Fruit fly (Drosophila melanogaster) whole organism, embryonic: ENCODE results near the gene ec.

Source experiments
- Awh ChIP-seq: fragments of 200-800 bp; sonication (Bioruptor generic); IDR thresholded peaks from 2 replicates; pipeline ENCODE4, ENCODE4 v1.3.6; 2022; ENCODE audit warnings: missing biosample characterization, missing genetic modification characterization
- Blimp-1 ChIP-seq: fragments of 200-800 bp; sonication (Bioruptor generic); optimal IDR thresholded peaks from 3 replicates; lab custom pipeline; 2018; ENCODE audit warnings: missing biosample characterization, missing genetic modification characterization, mild to moderate bottlenecking, moderate library complexity, missing genetic modification reagents
- CG10366 ChIP-seq: fragments of 200-800 bp; sonication (Bioruptor generic); IDR thresholded peaks from 2 replicates; pipeline ENCODE4 v1.3.6; 2022; ENCODE audit warnings: missing biosample characterization, missing genetic modification characterization
- CG12299 ChIP-seq: fragments of 200-800 bp; sonication (Bioruptor generic); optimal IDR thresholded peaks from 2 replicates; lab custom pipeline; 2018; ENCODE audit warnings: missing biosample characterization, mild to moderate bottlenecking, missing genetic modification characterization
- CG1233 ChIP-seq: fragments of 200-800 bp; sonication (Bioruptor generic); optimal IDR thresholded peaks from 4 replicates; lab custom pipeline; 2018; ENCODE audit warnings: missing biosample characterization, mild to moderate bottlenecking, missing genetic modification characterization
- CG12391 ChIP-seq: fragments of 200-800 bp; sonication (Bioruptor generic); optimal IDR thresholded peaks from 3 replicates; lab custom pipeline; 2018; ENCODE audit warnings: missing biosample characterization, mild to moderate bottlenecking, missing genetic modification characterization, moderate library complexity
- CG15011 ChIP-seq: fragments of 200-800 bp; sonication (Bioruptor generic); optimal IDR thresholded peaks from 3 replicates; lab custom pipeline; 2018; ENCODE audit warnings: missing biosample characterization, mild to moderate bottlenecking, missing genetic modification characterization
- CG15269 ChIP-seq: fragments of 200-800 bp; sonication (Bioruptor generic); optimal IDR thresholded peaks from 2 replicates; lab custom pipeline; 2018; ENCODE audit warnings: missing biosample characterization, mild to moderate bottlenecking, missing genetic modification characterization, moderate library complexity
- CG1529 ChIP-seq: fragments of 200-800 bp; sonication (Bioruptor generic); optimal IDR thresholded peaks from 3 replicates; lab custom pipeline; 2018; ENCODE audit warnings: missing biosample characterization, missing genetic modification characterization
- CG17385 ChIP-seq: fragments of 200-800 bp; sonication (Bioruptor generic); optimal IDR thresholded peaks from 3 replicates; lab custom pipeline; 2018; ENCODE audit warnings: missing biosample characterization, mild to moderate bottlenecking, missing genetic modification characterization
- CG18599 ChIP-seq: fragments of 200-800 bp; sonication (Bioruptor generic); optimal IDR thresholded peaks from 3 replicates; lab custom pipeline; 2017; ENCODE audit warnings: missing biosample characterization, missing genetic modification characterization, mild to moderate bottlenecking, moderate library complexity, missing genetic modification reagents
- CG2129 ChIP-seq: fragments of 200-800 bp; sonication (Bioruptor generic); IDR thresholded peaks from 2 replicates; pipeline ENCODE4 v1.3.6; 2022; ENCODE audit warnings: missing biosample characterization, missing genetic modification characterization; ENCODE audit not compliant: partially characterized antibody
- CG3407 ChIP-seq: fragments of 200-800 bp; sonication (Bioruptor generic); optimal IDR thresholded peaks from 2 replicates; lab custom pipeline; 2018; ENCODE audit warnings: missing biosample characterization, mild to moderate bottlenecking, missing genetic modification characterization
- CG4360 ChIP-seq: fragments of 200-800 bp; sonication (Bioruptor generic); IDR thresholded peaks from 2 replicates; pipeline ENCODE4 v1.3.6; 2022; ENCODE audit warnings: missing biosample characterization, missing genetic modification characterization
- CG4730 ChIP-seq: fragments of 200-800 bp; sonication (Bioruptor generic); IDR thresholded peaks from 2 replicates; pipeline ENCODE4 v1.3.6; 2022; ENCODE audit warnings: missing biosample characterization, missing genetic modification characterization
- CG7928 ChIP-seq: fragments of 200-800 bp; sonication (Bioruptor generic); optimal IDR thresholded peaks from 2 replicates; lab custom pipeline; 2017; ENCODE audit warnings: missing biosample characterization, mild to moderate bottlenecking, missing genetic modification characterization
- CG8089 ChIP-seq: fragments of 200-800 bp; sonication (Bioruptor generic); optimal IDR thresholded peaks from 3 replicates; lab custom pipeline; 2016; ENCODE audit warnings: missing biosample characterization, missing genetic modification characterization
- CG8290 ChIP-seq, 3 experiments: fragments of 200-800 bp; sonication (Bioruptor generic); optimal IDR thresholded peaks; 2 replicates each; lab custom pipeline; 2016 to 2019; ENCODE audit warnings: missing biosample characterization in 3 of 3, missing genetic modification characterization in 3 of 3, mild to moderate bottlenecking in 2 of 3, moderate library complexity in 1 of 3
- CG8924 ChIP-seq: fragments of 200-800 bp; optimal IDR thresholded peaks from 3 replicates; lab custom pipeline; 2019; ENCODE audit warnings: missing biosample characterization, mild to moderate bottlenecking, missing genetic modification characterization, moderate library complexity
- CG9797 ChIP-seq: fragments of 200-800 bp; sonication (Bioruptor generic); optimal IDR thresholded peaks from 3 replicates; lab custom pipeline; 2018; ENCODE audit warnings: missing biosample characterization, mild to moderate bottlenecking, missing genetic modification characterization
- CoRest ChIP-seq: fragments of 200-800 bp; sonication (Bioruptor generic); optimal IDR thresholded peaks from 3 replicates; lab custom pipeline; 2018; ENCODE audit warnings: missing biosample characterization, mild to moderate bottlenecking, missing genetic modification characterization, moderate library complexity
- Dip2 ChIP-seq: fragments of 200-800 bp; sonication (Bioruptor generic); IDR thresholded peaks from 2 replicates; pipeline ENCODE4 v1.3.6; 2022; ENCODE audit warnings: missing biosample characterization, missing genetic modification characterization
- Dll ChIP-seq: fragments of 200-800 bp; sonication (Bioruptor generic); IDR thresholded peaks from 4 replicates; pipeline ENCODE4 v1.3.6; 2022; ENCODE audit warnings: missing biosample characterization, missing genetic modification characterization; ENCODE audit not compliant: partially characterized antibody
- Drgx ChIP-seq: fragments of 200-800 bp; sonication (Bioruptor generic); IDR thresholded peaks from 2 replicates; pipeline ENCODE4 v1.3.6; 2022; ENCODE audit warnings: missing biosample characterization, missing genetic modification characterization
- H2.0 ChIP-seq: fragments of 200-800 bp; sonication (Bioruptor generic); IDR thresholded peaks from 2 replicates; pipeline ENCODE4 v1.3.6; 2022; ENCODE audit warnings: missing biosample characterization, missing genetic modification characterization
- HmgZ ChIP-seq: fragments of 200-800 bp; sonication (Bioruptor generic); optimal IDR thresholded peaks from 2 replicates; lab custom pipeline; 2018; ENCODE audit warnings: missing biosample characterization, mild to moderate bottlenecking, missing genetic modification characterization
- Hmr ChIP-seq: fragments of 200-800 bp; sonication (Bioruptor generic); optimal IDR thresholded peaks from 3 replicates; lab custom pipeline; 2017; ENCODE audit warnings: mild to moderate bottlenecking, missing biosample characterization, missing genetic modification reagents, missing genetic modification characterization
- Neu2 ChIP-seq: fragments of 200-800 bp; sonication (Bioruptor generic); optimal IDR thresholded peaks from 3 replicates; lab custom pipeline; 2016; ENCODE audit warnings: missing biosample characterization, missing genetic modification characterization, borderline replicate concordance
- Sin3A ChIP-seq: fragments of >200 bp; optimal IDR thresholded peaks from 2 replicates; lab custom pipeline; 2018
- Vsx1 ChIP-seq: fragments of 200-800 bp; sonication (Bioruptor generic); optimal IDR thresholded peaks from 2 replicates; lab custom pipeline; 2017; ENCODE audit warnings: missing biosample characterization, mild to moderate bottlenecking, missing genetic modification characterization, missing genetic modification reagents
- ci ChIP-seq: fragments of 200-800 bp; sonication (Bioruptor generic); IDR thresholded peaks from 3 replicates; pipeline ENCODE4 v1.3.6; 2022; ENCODE audit warnings: missing biosample characterization, missing genetic modification characterization
- dmrt99B ChIP-seq: fragments of 200-800 bp; sonication (Bioruptor generic); optimal IDR thresholded peaks from 2 replicates; lab custom pipeline; 2018; ENCODE audit warnings: missing biosample characterization, mild to moderate bottlenecking, missing genetic modification characterization, moderate library complexity
- dysf ChIP-seq: fragments of 200-800 bp; sonication (Bioruptor generic); IDR thresholded peaks from 3 replicates; pipeline ENCODE4 v1.3.6; 2022; ENCODE audit warnings: missing biosample characterization, missing genetic modification characterization
- exex ChIP-seq: fragments of 200-800 bp; sonication (Bioruptor generic); optimal IDR thresholded peaks from 4 replicates; lab custom pipeline; 2018; ENCODE audit warnings: missing biosample characterization, mild to moderate bottlenecking, missing genetic modification characterization, moderate library complexity
- gt ChIP-seq: fragments of 200-800 bp; sonication (Bioruptor generic); IDR thresholded peaks from 2 replicates; pipeline ENCODE4 v1.3.6; 2022; ENCODE audit warnings: missing biosample characterization, missing genetic modification characterization
- her ChIP-seq: fragments of 200-800 bp; sonication (Bioruptor generic); optimal IDR thresholded peaks from 2 replicates; lab custom pipeline; 2016; ENCODE audit warnings: missing biosample characterization, missing genetic modification characterization
- inv ChIP-seq: fragments of 200-800 bp; sonication (Bioruptor generic); IDR thresholded peaks from 2 replicates; pipeline ENCODE4 v1.3.6; 2022; ENCODE audit warnings: missing biosample characterization, missing genetic modification characterization; ENCODE audit not compliant: partially characterized antibody
- jing ChIP-seq: fragments of 200-800 bp; sonication (Bioruptor generic); optimal IDR thresholded peaks from 2 replicates; lab custom pipeline; 2018; ENCODE audit warnings: missing biosample characterization, mild to moderate bottlenecking, missing genetic modification characterization
- jumu ChIP-seq: fragments of 200-800 bp; sonication (Bioruptor generic); optimal IDR thresholded peaks from 3 replicates; lab custom pipeline; 2016; ENCODE audit warnings: missing biosample characterization, missing genetic modification characterization
- lov ChIP-seq, 2 experiments: fragments of 200-800 bp in 1 of 2; fragments of >200 bp in 1 of 2; sonication (Bioruptor generic) in 1 of 2; IDR thresholded peaks in 1 of 2; optimal IDR thresholded peaks in 1 of 2; 2 replicates in 1 of 2; 3 replicates in 1 of 2; pipeline versions ENCODE4 v1.3.6 to Lab custom; 2017 to 2022; ENCODE audit warnings: missing biosample characterization in 1 of 2, missing genetic modification characterization in 1 of 2
- nau ChIP-seq: fragments of 200-800 bp; sonication (Bioruptor generic); optimal IDR thresholded peaks from 3 replicates; lab custom pipeline; 2017; ENCODE audit warnings: missing biosample characterization, mild to moderate bottlenecking, missing genetic modification characterization, missing genetic modification reagents
- nerfin-1 ChIP-seq: fragments of 200-800 bp; sonication (Bioruptor generic); optimal IDR thresholded peaks from 3 replicates; lab custom pipeline; 2019; ENCODE audit warnings: missing biosample characterization, mild to moderate bottlenecking, missing genetic modification characterization, moderate library complexity
- nom ChIP-seq: fragments of 200-800 bp; sonication (Bioruptor generic); optimal IDR thresholded peaks from 2 replicates; lab custom pipeline; 2017; ENCODE audit warnings: missing biosample characterization, missing genetic modification characterization, mild to moderate bottlenecking, moderate library complexity, missing genetic modification reagents
- org-1 ChIP-seq: fragments of 200-800 bp; sonication (Bioruptor generic); optimal IDR thresholded peaks from 2 replicates; lab custom pipeline; 2017; ENCODE audit warnings: missing biosample characterization, missing genetic modification characterization
- prd ChIP-seq, 3 experiments: fragments of >200 bp in 2 of 3; fragments of 200-800 bp in 1 of 3; sonication (Bioruptor generic) in 1 of 3; optimal IDR thresholded peaks in 2 of 3; IDR thresholded peaks in 1 of 3; 2 replicates in 2 of 3; 3 replicates in 1 of 3; pipeline versions ENCODE4 v1.3.6 to Lab custom; 2017 to 2022; ENCODE audit warnings: missing biosample characterization in 1 of 3, missing genetic modification characterization in 1 of 3
- ranshi ChIP-seq: fragments of 200-800 bp; sonication (Bioruptor generic); IDR thresholded peaks from 2 replicates; pipeline ENCODE4 v1.3.6; 2022; ENCODE audit warnings: missing biosample characterization, missing genetic modification characterization
- tll ChIP-seq, 2 experiments: fragments of 200-800 bp in 1 of 2; fragments of >200 bp in 1 of 2; sonication (Bioruptor generic) in 1 of 2; optimal IDR thresholded peaks; 2 replicates each; lab custom pipeline; 2017 to 2019; ENCODE audit warnings: missing biosample characterization in 2 of 2, missing genetic modification characterization in 2 of 2, mild to moderate bottlenecking in 1 of 2, moderate library complexity in 1 of 2
- wdn ChIP-seq: fragments of 200-800 bp; sonication (Bioruptor generic); IDR thresholded peaks from 2 replicates; pipeline ENCODE4 v1.3.6; 2022; ENCODE audit warnings: missing biosample characterization, missing genetic modification characterization

The ec gene

DNA sequence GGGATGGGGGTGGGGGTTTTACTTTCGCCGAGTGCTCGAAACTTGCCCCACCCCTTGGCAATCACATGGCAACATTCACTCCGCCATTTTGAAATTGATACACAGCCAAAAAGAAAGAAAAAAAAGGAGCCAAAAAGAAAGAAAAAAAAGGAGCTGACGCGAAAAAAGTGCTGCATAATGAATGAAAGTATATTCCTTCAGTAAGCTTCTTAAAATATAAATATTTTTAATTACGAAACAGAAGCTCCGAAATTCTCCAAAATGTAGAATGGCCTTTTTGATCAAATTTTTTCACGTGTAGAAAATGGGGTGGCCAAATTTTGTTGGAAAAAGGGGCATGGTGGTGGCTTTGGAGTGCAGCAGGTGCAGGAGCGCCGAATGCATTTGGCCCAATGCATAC is 43.3 kb upstream of the ec start (continued):
- TF ChIP-seq CG15011 (GFP tag; lab: Kevin White, UChicago) (no peak), CG3407 (GFP tag; lab: Kevin White, UChicago) (no peak), dmrt99B (tag; lab: Kevin White, UChicago) (peak; percentile 64), HmgZ (tag; lab: Kevin White, UChicago) (no peak), gt (GFP tag; lab: Robert Waterston, UW) (no peak), CG8924 (no peak), CG18599 (GFP tag; lab: Kevin White, UChicago) (peak; percentile 59), jing (GFP tag; lab: Kevin White, UChicago) (no peak), jumu (GFP tag; lab: Kevin White, UChicago) (no peak), her (GFP tag; lab: Kevin White, UChicago) (no peak), dysf (GFP tag; lab: Robert Waterston, UW) (no peak), inv (GFP tag; lab: Robert Waterston, UW) (no peak), Neu2 (GFP tag; lab: Kevin White, UChicago) (no peak), CG7928 (GFP tag; lab: Kevin White, UChicago) (no peak), CG2129 (GFP tag; lab: Robert Waterston, UW) (no peak), nom (GFP tag; lab: Kevin White, UChicago) (no peak), wdn (no peak), exex (tag; lab: Kevin White, UChicago) (no peak), CG1233 (GFP tag; lab: Kevin White, UChicago) (no peak), CG17385 (GFP tag; lab: Kevin White, UChicago) (peak; percentile 8), CG1529 (GFP tag; lab: Kevin White, UChicago) (no peak), H2.0 (no peak), CoRest (tag; lab: Kevin White, UChicago) (peak; percentile 17), CG8089 (GFP tag; lab: Kevin White, UChicago) (no peak), CG4730 (GFP tag; lab: Robert Waterston, UW) (peak; percentile 33; the same call in 1 of the 2 replicates), CG4360 (GFP tag; lab: Robert Waterston, UW) (no peak), Hmr (GFP tag; lab: Kevin White, UChicago) (peak; percentile 19), ci (GFP tag; lab: Robert Waterston, UW) (no peak), prd (optimal IDR thresholded peaks at IDR 0.05; lab: Kevin White, UChicago) (no peak), prd (GFP tag; IDR thresholded peaks at IDR 0.05; lab: Robert Waterston, UW) (peak; percentile 63; the same call in 2 of the 3 replicates), Sin3A (lab: Kevin White, UChicago) (no peak), nerfin-1 (tag; lab: Kevin White, UChicago) (no peak), Blimp-1 (GFP tag; lab: Kevin White, UChicago) (peak; percentile 57), nau (GFP tag; lab: Kevin White, UChicago) (no peak), CG8290 (GFP tag; optimal IDR thresholded peaks at IDR 0.05; lab: Kevin White, UChicago) (no peak), CG8290 (tag; optimal IDR thresholded peaks at IDR 0.05; lab: Kevin White, UChicago) (no peak), Dip2 (GFP tag; lab: Robert Waterston, UW) (no peak), Awh (GFP tag; lab: Robert Waterston, UW) (0 out of 2 replicates have a peak, but pooled peaks have one; percentile 31), CG12299 (tag; lab: Kevin White, UChicago) (no peak), tll (GFP tag; optimal IDR thresholded peaks at IDR 0.05; lab: Kevin White, UChicago) (no peak), Drgx (GFP tag; lab: Robert Waterston, UW) (peak; percentile 21; the same call in 1 of the 2 replicates), Vsx1 (GFP tag; lab: Kevin White, UChicago) (peak; percentile 0), CG12391 (tag; lab: Kevin White, UChicago) (peak; percentile 42), CG15269 (tag; lab: Kevin White, UChicago) (peak; percentile 2), ranshi (no peak), Dll (GFP tag; lab: Robert Waterston, UW) (no peak), org-1 (GFP tag; lab: Kevin White, UChicago) (peak; percentile 4), lov (optimal IDR thresholded peaks at IDR 0.05; lab: Kevin White, UChicago) (no peak), lov (GFP tag; IDR thresholded peaks at IDR 0.05; lab: Robert Waterston, UW) (no peak), CG9797 (no peak), CG10366 (GFP tag; lab: Robert Waterston, UW) (peak; percentile 40)
